Fruit fly (Drosophila melanogaster) Kc167 (cell line): ENCODE data around the gene CG15824.

Experiments used
- Myc ChIP-seq: fragments of >200 bp; optimal IDR thresholded peaks from 2 replicates; lab custom pipeline; 2017; ENCODE audit warnings: missing external identifiers
- Sin3A ChIP-seq: fragments of >200 bp; optimal IDR thresholded peaks from 2 replicates; lab custom pipeline; 2018; ENCODE audit warnings: missing external identifiers
- h ChIP-seq: fragments of >200 bp; optimal IDR thresholded peaks from 3 replicates; lab custom pipeline; 2018; ENCODE audit warnings: missing external identifiers
- insv ChIP-seq: fragments of >200 bp; optimal IDR thresholded peaks from 3 replicates; lab custom pipeline; 2018; ENCODE audit warnings: missing external identifiers
- psq ChIP-seq: fragments of >200 bp; optimal IDR thresholded peaks from 2 replicates; lab custom pipeline; 2017; ENCODE audit warnings: missing external identifiers
- ttk ChIP-seq: sonication (Bioruptor generic); optimal IDR thresholded peaks from 2 replicates; lab custom pipeline; 2017; ENCODE audit warnings: missing external identifiers

CG15824 gene

DNA sequence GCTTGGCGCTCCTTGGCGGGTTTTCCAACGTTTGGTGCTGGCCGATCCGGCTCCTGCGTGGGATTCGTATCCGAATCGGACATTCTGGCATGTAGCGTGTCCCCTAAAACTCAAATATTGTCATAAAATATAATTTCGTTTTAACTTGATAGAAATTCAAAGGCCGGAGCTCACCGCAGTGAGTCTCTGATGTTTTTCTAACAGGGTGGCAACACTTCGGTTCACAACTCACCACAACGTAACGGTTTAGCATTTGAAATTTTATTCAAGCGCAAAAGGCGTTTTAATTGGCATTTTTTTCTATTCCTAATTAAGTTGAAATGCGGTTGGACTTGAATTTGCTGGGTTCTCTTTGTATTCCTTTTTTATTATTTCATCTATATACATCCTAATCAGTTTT is at the start of gene CG15824:
TSS of gene CG15824 (minus strand) at position 172 of the 400 bp plus-strand sequence.
- no peak for TF ChIP-seq ttk (lab: Kevin White, UChicago)
- TF ChIP-seq psq (lab: Kevin White, UChicago) = no peak
- no peak for TF ChIP-seq Sin3A
- TF ChIP-seq insv (lab: Kevin White, UChicago) = no peak
- TF ChIP-seq Myc (lab: Kevin White, UChicago) = no peak
- TF ChIP-seq h (lab: Kevin White, UChicago) = no peak

DNA sequence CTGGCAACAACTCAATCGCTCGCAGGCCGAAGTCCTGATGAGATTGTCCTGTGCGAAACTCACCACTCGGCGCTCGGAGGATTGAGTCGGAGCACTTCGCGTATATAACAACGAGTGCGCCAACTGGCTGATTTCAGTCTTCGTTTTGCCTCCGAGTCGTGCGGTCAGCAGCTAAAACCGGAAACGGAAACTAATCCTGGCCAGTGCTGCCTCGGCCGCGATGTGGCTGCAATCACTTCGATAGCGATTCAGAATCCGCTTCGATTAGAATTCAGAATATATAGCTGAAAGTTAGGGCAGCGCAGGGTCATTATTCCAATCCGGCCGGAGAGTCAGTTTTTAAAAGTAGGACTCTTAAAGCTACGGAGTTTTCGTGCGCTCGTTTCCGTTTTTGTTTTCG is 37.7 kb upstream of the CG15824 start, which contains the start of gene Tmtc2:
TSS of gene Tmtc2 (plus strand) at position 134 of the 400 bp plus-strand sequence.
- TF ChIP-seq Myc (lab: Kevin White, UChicago) (no peak), ttk (lab: Kevin White, UChicago) (no peak), Sin3A (no peak), psq (lab: Kevin White, UChicago) (no peak), insv (lab: Kevin White, UChicago) (no peak), h (lab: Kevin White, UChicago) (no peak)

DNA sequence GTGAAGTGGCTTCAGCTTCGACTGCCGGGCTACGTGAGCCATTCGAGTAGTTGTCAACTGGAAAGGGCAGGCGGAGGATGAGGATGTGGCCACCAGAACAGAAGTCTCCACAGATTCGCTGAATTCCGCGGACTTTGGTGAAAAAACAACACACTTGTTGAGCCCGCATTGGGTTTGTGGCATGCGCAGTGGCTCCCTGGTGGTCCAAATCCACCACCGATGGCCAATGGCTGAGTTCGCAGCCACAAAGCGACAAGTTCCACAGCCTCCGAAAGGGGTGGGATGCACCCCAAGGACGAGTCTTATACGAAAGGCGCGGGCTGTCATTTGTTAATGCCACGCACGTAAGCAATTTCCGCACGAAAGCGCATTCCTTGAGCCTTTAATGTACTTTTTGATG is 33.8 kb upstream of the CG15824 start:
- TF ChIP-seq insv (lab: Kevin White, UChicago) (no peak), ttk (lab: Kevin White, UChicago) (no peak), Sin3A (no peak)

DNA sequence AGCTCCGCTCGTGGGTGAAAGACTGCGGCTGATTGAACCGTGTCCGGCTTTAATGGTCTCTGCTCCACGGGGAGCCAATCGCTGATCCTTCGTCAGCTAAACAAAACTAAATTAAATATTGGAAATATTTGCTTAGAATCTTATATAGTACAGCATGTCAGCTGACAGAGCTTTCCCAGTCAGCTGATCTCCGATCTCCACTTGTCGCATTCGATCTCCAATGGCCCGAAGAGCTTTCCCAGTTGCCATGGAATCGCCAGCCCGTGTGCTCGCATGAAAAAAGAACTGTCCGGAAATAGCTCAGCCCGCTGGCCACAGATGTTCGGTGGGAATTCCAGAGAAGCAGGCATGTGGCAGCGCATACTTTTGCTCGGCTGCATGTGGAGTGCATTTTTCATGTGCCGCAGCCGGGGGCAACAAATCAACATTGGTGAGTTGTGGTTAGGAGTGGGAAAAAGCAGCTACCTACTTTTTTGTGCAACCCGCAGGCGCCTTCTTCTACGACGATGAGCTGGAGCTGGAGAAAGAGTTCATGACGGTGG is 29.0 kb upstream of the CG15824 start, which contains the start of gene GluRIIC:
TSS of gene GluRIIC (plus strand) at position 237 of the 542 bp plus-strand sequence.
- TF ChIP-seq h (lab: Kevin White, UChicago) = no peak
- no peak for TF ChIP-seq Myc (lab: Kevin White, UChicago)
- no peak for TF ChIP-seq psq (lab: Kevin White, UChicago)
- no peak for TF ChIP-seq ttk (lab: Kevin White, UChicago)

DNA sequence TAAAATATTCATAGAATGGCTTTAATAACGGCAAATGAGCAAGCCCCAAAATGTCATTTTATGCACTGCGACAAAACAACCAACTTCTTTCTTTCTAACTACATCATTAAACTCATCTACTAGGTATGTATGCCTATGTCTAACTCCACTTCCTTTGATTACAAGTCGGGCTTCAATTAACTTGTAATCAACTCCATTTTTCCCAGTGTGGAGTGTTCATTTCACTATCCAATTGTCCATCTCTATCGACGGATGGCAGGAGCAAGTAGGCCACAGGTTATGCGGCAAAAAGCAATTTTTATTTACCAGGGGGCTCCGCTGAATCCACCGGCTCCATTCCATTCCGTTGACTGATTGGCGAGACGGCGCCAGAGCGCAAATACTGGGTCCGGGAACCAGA is 18.8 kb upstream of the CG15824 start:
- TF ChIP-seq ttk (lab: Kevin White, UChicago) = no peak
- TF ChIP-seq Myc (lab: Kevin White, UChicago) = no peak
- TF ChIP-seq h (lab: Kevin White, UChicago) = no peak
- TF ChIP-seq psq (lab: Kevin White, UChicago) = no peak
- no peak for TF ChIP-seq Sin3A
- TF ChIP-seq insv (lab: Kevin White, UChicago) = no peak

DNA sequence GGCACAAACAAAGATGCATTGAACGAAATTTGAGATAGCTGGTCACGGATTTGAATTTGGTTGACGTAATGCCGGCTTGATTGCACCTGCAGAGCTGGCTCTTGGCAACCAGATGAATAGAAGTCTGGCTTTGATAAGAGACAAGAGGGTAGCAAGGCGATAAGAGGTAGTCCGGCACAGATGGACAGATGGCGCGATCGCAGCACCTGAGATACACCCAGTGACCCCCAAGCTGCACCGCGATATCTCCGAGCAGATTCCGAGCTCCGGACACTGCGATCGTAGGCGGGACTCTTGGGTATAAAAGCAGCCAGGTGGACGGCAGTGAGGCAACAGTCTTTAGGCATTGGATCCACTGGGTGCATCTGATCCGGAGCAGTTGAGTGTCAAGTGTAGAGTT is 13.4 kb upstream of the CG15824 start, which contains the start of gene Lsp1beta:
TSS of gene Lsp1beta (plus strand) at position 185 of the 400 bp plus-strand sequence.
- no peak for TF ChIP-seq insv (lab: Kevin White, UChicago)

DNA sequence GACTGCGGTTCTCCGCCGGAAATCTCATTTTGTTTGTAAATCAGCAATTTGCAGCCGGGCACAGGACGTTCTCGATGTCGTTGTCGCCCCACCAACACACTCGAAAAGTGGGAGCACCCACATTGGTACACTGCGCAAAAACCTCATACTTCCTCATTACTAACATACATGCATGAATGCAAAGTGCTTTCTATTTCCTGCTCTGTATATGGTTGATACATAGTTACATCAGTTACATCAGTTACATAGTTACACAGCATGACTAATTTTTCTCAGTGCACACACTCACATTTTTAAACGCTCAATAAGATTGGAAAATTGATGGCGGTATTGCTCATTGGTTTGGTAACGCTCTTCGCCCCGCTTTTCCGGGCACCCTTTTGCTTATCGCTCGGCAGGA is 12.2 kb upstream of the CG15824 start:
- TF ChIP-seq h (lab: Kevin White, UChicago) = no peak
- TF ChIP-seq Myc (lab: Kevin White, UChicago) = no peak
- TF ChIP-seq ttk (lab: Kevin White, UChicago) = no peak
- no peak for TF ChIP-seq psq (lab: Kevin White, UChicago)
- TF ChIP-seq Sin3A = no peak
- no peak for TF ChIP-seq insv (lab: Kevin White, UChicago)

DNA sequence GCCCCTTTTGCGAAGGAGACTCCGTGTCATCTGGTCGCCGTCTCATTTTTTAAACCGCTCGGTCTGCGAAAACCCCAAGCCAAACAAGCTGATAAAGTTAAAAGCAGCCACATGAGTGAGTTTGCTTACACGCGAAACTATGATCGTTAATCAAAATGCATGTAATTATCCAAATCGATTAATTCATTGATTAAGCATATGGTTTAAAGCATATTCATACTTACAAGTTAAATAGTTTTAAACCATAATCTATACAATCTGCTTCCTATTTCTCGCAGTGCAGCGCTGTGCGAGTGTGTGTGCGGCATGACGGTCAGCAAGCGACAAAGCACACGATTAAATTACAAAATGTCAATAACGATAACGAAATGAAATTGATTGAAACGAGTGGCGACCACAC is 10.5 kb upstream of the CG15824 start:
- TF ChIP-seq insv (lab: Kevin White, UChicago) = no peak
- no peak for TF ChIP-seq h (lab: Kevin White, UChicago)
- TF ChIP-seq Sin3A = no peak
- no peak for TF ChIP-seq ttk (lab: Kevin White, UChicago)
- no peak for TF ChIP-seq psq (lab: Kevin White, UChicago)
- TF ChIP-seq Myc (lab: Kevin White, UChicago) = no peak

DNA sequence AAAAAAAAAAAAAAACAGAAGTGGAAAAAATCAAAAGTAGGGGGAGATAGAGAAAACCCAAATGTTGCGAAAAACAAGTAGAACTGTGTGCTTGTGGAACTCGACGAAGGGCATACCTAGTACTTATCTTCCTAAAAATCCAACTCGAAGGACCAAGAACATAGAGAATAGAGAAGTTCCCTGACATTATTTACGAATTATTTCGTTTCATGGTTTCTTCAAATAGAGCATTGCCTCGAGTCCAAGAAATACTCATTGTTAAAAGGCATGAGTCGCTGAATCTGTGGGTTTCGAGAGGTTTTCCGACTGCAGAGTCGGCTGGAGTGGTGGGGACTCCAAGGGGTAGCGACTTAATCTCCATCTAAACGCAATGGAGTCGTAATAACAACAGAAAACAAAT is 8.2 kb upstream of the CG15824 start:
- TF ChIP-seq insv (lab: Kevin White, UChicago) (no peak), Myc (lab: Kevin White, UChicago) (no peak), psq (lab: Kevin White, UChicago) (no peak), Sin3A (no peak), h (lab: Kevin White, UChicago) (no peak), ttk (lab: Kevin White, UChicago) (no peak)

DNA sequence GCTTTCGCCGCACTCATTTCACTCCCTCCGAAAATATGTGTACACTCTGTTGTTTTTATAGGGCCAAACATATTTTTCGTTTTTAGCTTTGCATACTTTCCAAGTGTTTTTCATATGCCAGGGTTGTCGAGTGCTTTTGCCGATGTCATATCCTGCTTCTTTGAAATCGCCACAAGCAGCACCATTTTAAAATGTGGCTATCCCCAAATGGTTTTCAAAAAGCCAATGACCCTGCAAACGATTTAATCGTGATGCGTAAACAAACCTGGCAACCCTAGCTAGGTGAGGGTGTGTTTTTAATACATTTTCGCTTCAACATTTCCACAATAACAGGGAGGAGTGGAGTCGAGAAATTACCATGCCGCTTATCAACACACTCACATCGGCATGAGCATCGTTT is 7.5 kb upstream of the CG15824 start:
- TF ChIP-seq h (lab: Kevin White, UChicago) (no peak), Sin3A (no peak)

DNA sequence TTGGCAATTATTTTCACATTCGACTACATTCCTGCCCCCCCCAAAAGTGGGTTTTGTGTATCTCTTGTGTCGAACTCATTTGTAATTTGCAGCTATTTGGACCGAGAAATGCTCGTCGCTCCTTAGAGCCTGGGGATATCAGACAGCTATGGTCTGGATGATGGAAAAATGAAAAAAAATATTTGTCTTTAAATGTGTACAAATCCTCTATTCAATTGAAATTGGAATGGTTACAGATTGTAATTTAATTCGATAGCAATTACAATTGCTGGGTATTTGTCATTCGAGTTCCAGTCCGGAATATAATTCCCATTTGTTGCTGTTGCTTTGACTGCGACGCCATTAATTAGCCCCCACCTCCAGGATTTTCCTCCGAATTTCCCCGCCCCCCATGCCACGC is 4.9 kb upstream of the CG15824 start:
- TF ChIP-seq h (lab: Kevin White, UChicago) (no peak), psq (lab: Kevin White, UChicago) (no peak), Myc (lab: Kevin White, UChicago) (no peak), insv (lab: Kevin White, UChicago) (no peak), Sin3A (no peak), ttk (lab: Kevin White, UChicago) (no peak)

DNA sequence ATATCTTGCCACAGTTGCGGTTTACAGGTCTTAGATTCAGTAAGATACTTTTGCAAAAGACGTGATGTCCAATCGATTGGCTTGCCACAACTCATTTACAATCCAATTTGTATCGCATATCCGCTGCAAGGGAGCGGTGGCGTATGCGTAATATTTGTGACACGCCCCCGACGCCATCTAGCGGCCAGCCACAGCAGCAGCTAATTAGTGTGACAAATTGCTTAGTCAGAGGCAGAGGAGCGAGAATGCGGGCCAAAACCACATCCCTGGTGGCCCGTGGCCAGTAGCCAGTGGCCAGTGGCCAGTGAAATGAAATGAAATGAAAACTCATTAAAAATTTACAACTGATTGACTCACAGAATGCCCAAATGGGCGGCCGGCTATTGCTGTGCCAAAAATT is 2.8 kb upstream of the CG15824 start:
- TF ChIP-seq insv (lab: Kevin White, UChicago) (no peak), Myc (lab: Kevin White, UChicago) (no peak), Sin3A (no peak), h (lab: Kevin White, UChicago) (no peak), ttk (lab: Kevin White, UChicago) (no peak), psq (lab: Kevin White, UChicago) (no peak)

DNA sequence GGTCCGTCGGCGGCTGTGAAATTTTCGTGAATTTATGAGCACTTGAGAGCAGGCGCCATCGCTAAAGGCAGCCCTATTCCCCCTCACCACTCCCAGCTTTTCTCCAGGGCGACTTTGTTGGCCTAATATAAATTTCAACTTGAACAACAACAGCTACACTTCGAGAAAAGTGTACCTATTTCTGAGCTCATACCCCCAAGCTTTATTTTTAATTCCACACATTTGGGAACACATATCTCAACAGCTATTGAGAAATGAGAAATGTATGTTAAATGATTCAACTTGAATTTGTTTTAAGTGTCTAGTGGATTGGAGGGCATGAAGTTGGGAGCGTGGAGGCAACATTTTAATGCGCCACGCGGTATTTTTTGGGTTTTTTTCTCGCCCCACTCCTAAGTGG is 1.8 kb upstream of the CG15824 start:
- TF ChIP-seq insv (lab: Kevin White, UChicago) (no peak), Sin3A (no peak), Myc (lab: Kevin White, UChicago) (no peak), ttk (lab: Kevin White, UChicago) (no peak), h (lab: Kevin White, UChicago) (no peak), psq (lab: Kevin White, UChicago) (no peak)
